Worm (Caenorhabditis elegans) whole organism, L4 larva: Measurements from ENCODE around the gene nep-9.

Source experiments
- ama-1 ChIP-seq: fragments of 150-350 bp; optimal IDR thresholded peaks from 2 replicates; lab custom pipeline; 2014; ENCODE audit warnings: inconsistent platforms, mixed read lengths
- ceh-28 ChIP-seq: fragments of 150-350 bp; optimal IDR thresholded peaks from 2 replicates; lab custom pipeline; 2014; ENCODE audit warnings: missing biosample characterization, missing genetic modification reagents, missing genetic modification characterization
- dmd-8 ChIP-seq: fragments of 200-800 bp; sonication (Bioruptor generic); IDR thresholded peaks from 2 replicates; pipeline ENCODE4 v1.3.6; 2022; ENCODE audit warnings: missing genetic modification characterization, missing compliant biosample characterization
- fkh-10 ChIP-seq: fragments of 150-350 bp; optimal IDR thresholded peaks from 2 replicates; lab custom pipeline; 2014; ENCODE audit warnings: missing biosample characterization, missing genetic modification reagents, missing genetic modification characterization
- jun-1 ChIP-seq: fragments of 150-350 bp; optimal IDR thresholded peaks from 2 replicates; lab custom pipeline; 2014; ENCODE audit warnings: missing biosample characterization, missing genetic modification reagents, missing genetic modification characterization
- lin-15B ChIP-seq: fragments of 150-350 bp; sonication (generic microtip); optimal IDR thresholded peaks from 3 replicates; lab custom pipeline; 2014; ENCODE audit warnings: missing biosample characterization, missing genetic modification characterization
- nhr-237 ChIP-seq: sonication (generic microtip); optimal IDR thresholded peaks from 2 replicates; lab custom pipeline; 2017; ENCODE audit warnings: missing biosample characterization, missing genetic modification characterization
- spr-3 ChIP-seq: fragments of 200-800 bp; sonication (Bioruptor generic); optimal IDR thresholded peaks from 2 replicates; lab custom pipeline; 2018; ENCODE audit warnings: mild to moderate bottlenecking, missing genetic modification characterization, missing compliant biosample characterization
- zag-1 ChIP-seq: fragments of 150-350 bp; optimal IDR thresholded peaks from 2 replicates; lab custom pipeline; 2014; ENCODE audit warnings: missing biosample characterization, missing genetic modification characterization
- zip-2 ChIP-seq: fragments of 150-350 bp; optimal IDR thresholded peaks from 2 replicates; lab custom pipeline; 2014; ENCODE audit warnings: missing biosample characterization, missing genetic modification characterization

- no peak for TF ChIP-seq dmd-8 (GFP tag; lab: Robert Waterston, UW)
- TF ChIP-seq zag-1 (tag; lab: Kevin White, UChicago), result no peak
- TF ChIP-seq ceh-28 (tag; lab: Kevin White, UChicago), result no peak
- TF ChIP-seq nhr-237 (tag; lab: Kevin White, UChicago), result no peak
- no peak for TF ChIP-seq zip-2
- no peak for TF ChIP-seq lin-15B
- TF ChIP-seq jun-1 (tag; lab: Kevin White, UChicago), result no peak
- TF ChIP-seq spr-3 (GFP tag; lab: Kevin White, UChicago), result no peak
- TF ChIP-seq fkh-10 (GFP tag; lab: Kevin White, UChicago), result no peak
- TF ChIP-seq ama-1 (lab: Kevin White, UChicago), result no peak
These were observed 17.6 kb downstream of the nep-9 start, which contains the start of gene T06D4.1 for ce11 chrII:3381510-3381909.
